Fruit fly (Drosophila melanogaster): Measurements from ENCODE around the gene tara.

tara gene

DNA sequence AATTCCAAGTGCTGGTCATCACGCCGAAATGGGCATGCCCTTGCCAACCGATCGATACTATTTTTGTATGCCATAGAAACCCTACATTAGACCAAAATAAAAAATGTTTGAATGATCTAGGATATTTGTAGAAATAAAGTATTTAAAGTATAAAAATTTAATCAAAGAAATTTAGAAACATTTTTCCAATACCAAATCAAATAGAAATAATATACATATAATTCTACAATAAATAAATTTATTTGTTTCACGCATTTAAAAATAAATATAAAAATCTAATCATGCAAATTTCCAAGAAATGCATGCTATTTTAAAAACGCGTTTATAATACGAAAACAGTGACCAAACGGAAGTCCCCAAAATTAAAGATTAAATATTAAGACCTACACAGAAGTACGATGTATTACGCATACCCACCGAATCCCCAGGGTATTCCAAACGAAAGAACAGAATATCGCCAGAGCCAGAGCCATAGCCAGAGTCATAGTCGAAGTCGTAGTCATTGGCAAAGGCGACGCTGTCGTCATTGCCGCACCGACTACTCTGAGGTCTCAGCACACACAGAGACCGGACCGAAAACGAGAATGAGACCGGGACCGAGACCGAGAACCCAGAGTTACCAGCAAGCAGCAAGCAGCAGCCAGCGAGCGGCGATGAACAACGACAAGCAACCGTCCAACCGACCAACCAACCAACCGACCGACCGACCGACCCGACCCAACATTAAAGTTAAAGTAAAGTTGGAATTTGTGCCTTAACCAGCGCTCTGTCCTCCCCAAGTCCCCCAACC lies 16.3 kb upstream of the tara start (continued):
- TF ChIP-seq CG7556 (GFP tag; optimal IDR thresholded peaks at IDR 0.05) = peak; percentile 78
- peak; percentile 89 for TF ChIP-seq CG5180 (GFP tag; optimal IDR thresholded peaks at IDR 0.05)
- TF ChIP-seq D19A (tag; optimal IDR thresholded peaks at IDR 0.05) = peak; percentile 92
- TF ChIP-seq gsb-n (tag; optimal IDR thresholded peaks at IDR 0.05) = peak; percentile 5
- TF ChIP-seq Gug (GFP tag; IDR thresholded peaks at IDR 0.05) = no peak; the same call in 2 of the 4 replicates
- TF ChIP-seq Dip3 (GFP tag; optimal IDR thresholded peaks at IDR 0.05) = peak; percentile 7
- TF ChIP-seq Nf-YA (GFP tag; IDR thresholded peaks at IDR 0.05) = no peak
- no peak for TF ChIP-seq CG10565 (GFP tag; optimal IDR thresholded peaks at IDR 0.05)
- TF ChIP-seq tx (GFP tag; optimal IDR thresholded peaks at IDR 0.05) = no peak
- TF ChIP-seq CG10543 (GFP tag; optimal IDR thresholded peaks at IDR 0.05) = peak; percentile 83
- peak; percentile 1 for TF ChIP-seq CG10274 (GFP tag; optimal IDR thresholded peaks at IDR 0.05)
- peak; percentile 61 for TF ChIP-seq CG8924 (tag; optimal IDR thresholded peaks at IDR 0.05)
- 0 out of 3 replicates have a peak, but pooled peaks have one; percentile 63 for TF ChIP-seq CG11456 (GFP tag; IDR thresholded peaks at IDR 0.05)
- TF ChIP-seq Sin3A (optimal IDR thresholded peaks at IDR 0.05) = no peak
- TF ChIP-seq Chrac-16 (GFP tag; optimal IDR thresholded peaks at IDR 0.05) = peak; percentile 17
- 0 out of 2 replicates have a peak, but pooled peaks have one; percentile 11 for TF ChIP-seq CG3847 (GFP tag; IDR thresholded peaks at IDR 0.05)
- no peak for TF ChIP-seq fd102C (GFP tag; optimal IDR thresholded peaks at IDR 0.05)
- no peak for TF ChIP-seq ewg (GFP tag; optimal IDR thresholded peaks at IDR 0.05)
- peak; percentile 8; the same call in 1 of the 2 replicates for TF ChIP-seq sens-2 (GFP tag; IDR thresholded peaks at IDR 0.05)
- TF ChIP-seq eyg (GFP tag; optimal IDR thresholded peaks at IDR 0.05) = no peak
- TF ChIP-seq CG1832 (GFP tag; optimal IDR thresholded peaks at IDR 0.05) = no peak
- no peak for TF ChIP-seq mam (GFP tag; optimal IDR thresholded peaks at IDR 0.05)
- TF ChIP-seq lmd (GFP tag; IDR thresholded peaks at IDR 0.05) = no peak; the same call in 1 of the 2 replicates
- TF ChIP-seq CkIIα-i1 (GFP tag; IDR thresholded peaks at IDR 0.05) = no peak
- TF ChIP-seq trem (tag; optimal IDR thresholded peaks at IDR 0.05) = peak; percentile 20
- TF ChIP-seq CG12219 (GFP tag; optimal IDR thresholded peaks at IDR 0.05) = no peak
- TF ChIP-seq E2f2 (GFP tag; IDR thresholded peaks at IDR 0.05) = no peak
- TF ChIP-seq abd-A (tag; optimal IDR thresholded peaks at IDR 0.05) = peak; percentile 59
- TF ChIP-seq her (GFP tag; optimal IDR thresholded peaks at IDR 0.05) = no peak
- TF ChIP-seq CG16813 (GFP tag; IDR thresholded peaks at IDR 0.05; ENCODE audit: partially characterized antibody) = no peak
- TF ChIP-seq NFAT (GFP tag; IDR thresholded peaks at IDR 0.05) = no peak
- peak; percentile 48 for TF ChIP-seq Abd-B (GFP tag; optimal IDR thresholded peaks at IDR 0.05)
- peak; percentile 22 for TF ChIP-seq mirr (GFP tag; optimal IDR thresholded peaks at IDR 0.05)
- no peak for TF ChIP-seq Rx (GFP tag; IDR thresholded peaks at IDR 0.05)
- no peak for TF ChIP-seq Neu2 (GFP tag; optimal IDR thresholded peaks at IDR 0.05; ENCODE audit: borderline replicate concordance)
- peak; percentile 33 for TF ChIP-seq dmrt99B (tag; optimal IDR thresholded peaks at IDR 0.05)
- TF ChIP-seq Atf3 (GFP tag; optimal IDR thresholded peaks at IDR 0.05) = no peak
- no peak for TF ChIP-seq H2.0 (GFP tag; IDR thresholded peaks at IDR 0.05)
- TF ChIP-seq CG15269 (tag; optimal IDR thresholded peaks at IDR 0.05) = peak; percentile 60
- no peak for TF ChIP-seq gcm2 (GFP tag; optimal IDR thresholded peaks at IDR 0.05)
- TF ChIP-seq CG30431 (GFP tag; optimal IDR thresholded peaks at IDR 0.05) = peak; percentile 34
- TF ChIP-seq croc (GFP tag; conservative IDR thresholded peaks at IDR 0.05) = 0 out of 3 replicates have a peak, but pooled peaks have one; percentile 21
- no peak for TF ChIP-seq nerfin-1 (tag; optimal IDR thresholded peaks at IDR 0.05)
- TF ChIP-seq tio (GFP tag; optimal IDR thresholded peaks at IDR 0.05) = peak; percentile 33
- TF ChIP-seq CG4328 (GFP tag; optimal IDR thresholded peaks at IDR 0.05) = no peak
- no peak for TF ChIP-seq MESR4 (GFP tag; optimal IDR thresholded peaks at IDR 0.05)
- no peak for TF ChIP-seq CG7928 (GFP tag; optimal IDR thresholded peaks at IDR 0.05)
- no peak for TF ChIP-seq wdn (GFP tag; IDR thresholded peaks at IDR 0.05)
- TF ChIP-seq Sox100B (GFP tag; optimal IDR thresholded peaks at IDR 0.05) = peak; percentile 71
- no peak for TF ChIP-seq B-H2 (GFP tag; optimal IDR thresholded peaks at IDR 0.05)
